Worm (Caenorhabditis elegans) whole organism, L1 larva: Measurements from ENCODE around the gene mtm-5.

ENCODE experiments used
- C04F5.9 ChIP-seq: sonication (generic microtip); optimal IDR thresholded peaks from 2 replicates; lab custom pipeline; 2016; ENCODE audit warnings: missing genetic modification characterization, missing compliant biosample characterization
- C34B4.2 ChIP-seq: sonication (generic microtip); optimal IDR thresholded peaks from 2 replicates; lab custom pipeline; 2017; ENCODE audit warnings: mild to moderate bottlenecking, missing genetic modification characterization, missing compliant biosample characterization
- Y116A8C.19 ChIP-seq: sonication (generic microtip); optimal IDR thresholded peaks from 2 replicates; lab custom pipeline; 2016; ENCODE audit warnings: missing compliant biosample characterization, missing genetic modification characterization, borderline replicate concordance
- aha-1 ChIP-seq: fragments of 150-350 bp; optimal IDR thresholded peaks from 2 replicates; lab custom pipeline; 2014; ENCODE audit warnings: missing biosample characterization, missing genetic modification characterization
- alr-1 ChIP-seq: fragments of 200-800 bp; sonication (Bioruptor generic); optimal IDR thresholded peaks from 2 replicates; lab custom pipeline; 2018; ENCODE audit warnings: borderline replicate concordance, mild to moderate bottlenecking, missing genetic modification characterization, missing compliant biosample characterization
- ama-1 ChIP-seq: fragments of 150-350 bp; optimal IDR thresholded peaks from 2 replicates; lab custom pipeline; 2014
- ceh-63 ChIP-seq: fragments of 200-800 bp; sonication (Bioruptor generic); optimal IDR thresholded peaks from 2 replicates; lab custom pipeline; 2018; ENCODE audit warnings: mild to moderate bottlenecking, missing genetic modification characterization, missing compliant biosample characterization
- ceh-8 ChIP-seq: fragments of 200-800 bp; sonication (Bioruptor generic); optimal IDR thresholded peaks from 2 replicates; lab custom pipeline; 2018; ENCODE audit warnings: mild to moderate bottlenecking, missing genetic modification characterization, moderate library complexity, missing compliant biosample characterization
- ceh-82 ChIP-seq, 3 experiments: fragments of 150-350 bp in 1 of 3; sonication (generic microtip) in 2 of 3; optimal IDR thresholded peaks; 2 replicates each; lab custom pipeline; 2014 to 2017; ENCODE audit warnings: missing biosample characterization in 3 of 3, missing genetic modification characterization in 3 of 3
- ceh-90 ChIP-seq: sonication (generic microtip); optimal IDR thresholded peaks from 2 replicates; lab custom pipeline; 2016; ENCODE audit warnings: missing genetic modification characterization, missing compliant biosample characterization
- ces-1 ChIP-seq: fragments of 150-350 bp; optimal IDR thresholded peaks from 2 replicates; lab custom pipeline; 2014; ENCODE audit warnings: missing biosample characterization, missing genetic modification reagents, missing genetic modification characterization
- dpl-1 ChIP-seq, 3 experiments: fragments of 150-350 bp in 2 of 3; sonication (generic microtip) in 1 of 3; optimal IDR thresholded peaks; 2 replicates each; lab custom pipeline; 2014 to 2017; ENCODE audit warnings: missing biosample characterization in 3 of 3, missing genetic modification characterization in 3 of 3, missing genetic modification reagents in 3 of 3
- dsc-1 ChIP-seq: sonication (generic microtip); optimal IDR thresholded peaks from 2 replicates; lab custom pipeline; 2016; ENCODE audit warnings: mild to moderate bottlenecking, missing genetic modification characterization, missing compliant biosample characterization
- efl-1 ChIP-seq, 4 experiments: fragments of 150-350 bp; optimal IDR thresholded peaks in 3 of 4; peaks in 1 of 4; 1 replicate in 1 of 4; 2 replicates in 3 of 4; lab custom pipeline; 2014; ENCODE audit warnings: missing biosample characterization in 2 of 4, missing genetic modification characterization in 2 of 4, missing genetic modification reagents in 2 of 4
- efl-3 ChIP-seq: fragments of 200-800 bp; sonication (Bioruptor generic); optimal IDR thresholded peaks from 2 replicates; lab custom pipeline; 2018; ENCODE audit warnings: mild to moderate bottlenecking, missing genetic modification characterization, missing compliant biosample characterization
- egl-13 ChIP-seq: sonication (generic microtip); optimal IDR thresholded peaks from 2 replicates; lab custom pipeline; 2016; ENCODE audit warnings: missing genotype, missing genetic modification reagents, missing genetic modification characterization, missing compliant biosample characterization
- egl-27 ChIP-seq, 2 experiments: fragments of 150-350 bp in 1 of 2; sonication (generic microtip); optimal IDR thresholded peaks; 3 replicates each; lab custom pipeline; 2017 to 2018; ENCODE audit warnings: missing biosample characterization in 2 of 2, missing genetic modification characterization in 2 of 2, missing genetic modification reagents in 2 of 2
- elt-2 ChIP-seq: sonication (generic microtip); optimal IDR thresholded peaks from 2 replicates; lab custom pipeline; 2016; ENCODE audit warnings: missing genetic modification characterization, mild to moderate bottlenecking, inconsistent platforms, missing compliant biosample characterization, missing genetic modification reagents
- elt-3 ChIP-seq, 6 experiments: fragments of 150-350 bp in 1 of 6; sonication (generic microtip); optimal IDR thresholded peaks; 2 replicates each; lab custom pipeline; 2017 to 2018; ENCODE audit warnings: missing biosample characterization in 6 of 6, missing genetic modification characterization in 6 of 6, inconsistent platforms in 1 of 6
- fkh-4 ChIP-seq: sonication (generic microtip); optimal IDR thresholded peaks from 2 replicates; lab custom pipeline; 2016; ENCODE audit warnings: missing compliant biosample characterization, missing genetic modification characterization, borderline replicate concordance
- fkh-8 ChIP-seq: sonication (generic microtip); optimal IDR thresholded peaks from 2 replicates; lab custom pipeline; 2016; ENCODE audit warnings: mild to moderate bottlenecking, missing genetic modification characterization, missing compliant biosample characterization
- fos-1 ChIP-seq: fragments of 150-350 bp; optimal IDR thresholded peaks from 2 replicates; lab custom pipeline; 2014; ENCODE audit warnings: missing biosample characterization, missing genetic modification characterization
- grh-1 ChIP-seq: fragments of 200-800 bp; sonication (Bioruptor generic); IDR thresholded peaks from 2 replicates; pipeline ENCODE4 v1.3.6; 2022; ENCODE audit warnings: missing genetic modification reagents, missing genetic modification characterization, missing compliant biosample characterization
- hlh-4 ChIP-seq: sonication (generic microtip); optimal IDR thresholded peaks from 2 replicates; lab custom pipeline; 2016; ENCODE audit warnings: mild to moderate bottlenecking, missing genetic modification characterization, missing compliant biosample characterization
- lin-15B ChIP-seq: fragments of 150-350 bp; sonication (generic microtip); optimal IDR thresholded peaks from 3 replicates; lab custom pipeline; 2014; ENCODE audit warnings: missing biosample characterization, missing genetic modification characterization
- lin-35 ChIP-seq, 2 experiments: fragments of 150-350 bp; optimal IDR thresholded peaks; 2 replicates each; lab custom pipeline; 2014; ENCODE audit warnings: missing biosample characterization in 2 of 2, missing genetic modification characterization in 2 of 2, missing genetic modification reagents in 2 of 2
- lin-39 ChIP-seq: fragments of 150-350 bp; optimal IDR thresholded peaks from 2 replicates; lab custom pipeline; 2014; ENCODE audit warnings: missing biosample characterization, missing genetic modification reagents, missing genetic modification characterization
- lir-3 ChIP-seq: sonication (generic microtip); optimal IDR thresholded peaks from 2 replicates; lab custom pipeline; 2016; ENCODE audit warnings: mild to moderate bottlenecking, missing genetic modification characterization, moderate library complexity, missing compliant biosample characterization; ENCODE audit not compliant: poor library complexity
- lsy-2 ChIP-seq, 2 experiments: fragments of 150-350 bp; optimal IDR thresholded peaks; 2 replicates each; lab custom pipeline; 2014; ENCODE audit warnings: missing biosample characterization in 2 of 2, missing genetic modification characterization in 2 of 2
- mdl-1 ChIP-seq, 2 experiments: fragments of 150-350 bp; optimal IDR thresholded peaks; 2 replicates each; lab custom pipeline; 2014 to 2017; ENCODE audit warnings: missing biosample characterization in 2 of 2, missing genetic modification characterization in 2 of 2, inconsistent platforms in 1 of 2
- nhr-12 ChIP-seq: sonication (generic microtip); optimal IDR thresholded peaks from 2 replicates; lab custom pipeline; 2017; ENCODE audit warnings: missing biosample characterization, missing genetic modification characterization
- nhr-19 ChIP-seq: fragments of 200-800 bp; sonication (Bioruptor generic); conservative IDR thresholded peaks from 2 replicates; pipeline ENCODE4 v1.3.6; 2022; ENCODE audit warnings: missing genetic modification characterization, missing compliant biosample characterization
- nhr-237 ChIP-seq: fragments of 150-350 bp; optimal IDR thresholded peaks from 2 replicates; lab custom pipeline; 2014; ENCODE audit warnings: missing biosample characterization, missing genetic modification characterization
- nhr-28 ChIP-seq: fragments of 150-350 bp; optimal IDR thresholded peaks from 2 replicates; lab custom pipeline; 2014; ENCODE audit warnings: missing biosample characterization, missing genetic modification characterization
- nhr-47 ChIP-seq: sonication (generic microtip); optimal IDR thresholded peaks from 2 replicates; lab custom pipeline; 2016; ENCODE audit warnings: mild to moderate bottlenecking, missing genetic modification characterization, moderate library complexity, missing compliant biosample characterization
- nhr-84 ChIP-seq: sonication (generic microtip); optimal IDR thresholded peaks from 2 replicates; lab custom pipeline; 2017; ENCODE audit warnings: missing biosample characterization, missing genetic modification characterization
- nhr-90 ChIP-seq: sonication (generic microtip); optimal IDR thresholded peaks from 2 replicates; lab custom pipeline; 2016; ENCODE audit warnings: mild to moderate bottlenecking, missing genetic modification characterization, missing compliant biosample characterization; ENCODE audit not compliant: poor library complexity
- pag-3 ChIP-seq: sonication (generic microtip); optimal IDR thresholded peaks from 2 replicates; lab custom pipeline; 2017; ENCODE audit warnings: missing genetic modification characterization, mild to moderate bottlenecking, missing compliant biosample characterization, antibody characterized with exemption, borderline replicate concordance; ENCODE audit not compliant: insufficient read depth
- pqm-1 ChIP-seq: sonication (generic microtip); optimal IDR thresholded peaks from 3 replicates; lab custom pipeline; 2017; ENCODE audit warnings: missing biosample characterization, missing genetic modification characterization
- rnt-1 ChIP-seq: sonication (generic microtip); optimal IDR thresholded peaks from 2 replicates; lab custom pipeline; 2016; ENCODE audit warnings: mild to moderate bottlenecking, missing genetic modification characterization, moderate library complexity, missing compliant biosample characterization
- skn-1 ChIP-seq: fragments of 150-350 bp; optimal IDR thresholded peaks from 2 replicates; lab custom pipeline; 2014; ENCODE audit warnings: missing biosample characterization, missing genetic modification characterization
- snu-23 ChIP-seq: sonication (generic microtip); optimal IDR thresholded peaks from 2 replicates; lab custom pipeline; 2016; ENCODE audit warnings: missing genetic modification characterization, missing compliant biosample characterization
- sox-4 ChIP-seq: sonication (generic microtip); optimal IDR thresholded peaks from 2 replicates; lab custom pipeline; 2016; ENCODE audit warnings: missing genetic modification characterization, missing compliant biosample characterization
- sptf-1 ChIP-seq: fragments of 150-350 bp; optimal IDR thresholded peaks from 2 replicates; lab custom pipeline; 2014; ENCODE audit warnings: missing biosample characterization, missing genetic modification characterization
- sup-37 ChIP-seq: fragments of 200-800 bp; sonication (Bioruptor generic); optimal IDR thresholded peaks from 2 replicates; lab custom pipeline; 2018; ENCODE audit warnings: mild to moderate bottlenecking, missing genetic modification characterization, missing compliant biosample characterization
- swsn-7 ChIP-seq: sonication (generic microtip); optimal IDR thresholded peaks from 2 replicates; lab custom pipeline; 2016; ENCODE audit warnings: missing genetic modification characterization, missing compliant biosample characterization
- tbx-2 ChIP-seq: sonication (generic microtip); optimal IDR thresholded peaks from 2 replicates; lab custom pipeline; 2016; ENCODE audit warnings: missing genetic modification characterization, missing compliant biosample characterization
- unc-62 ChIP-seq: fragments of 150-350 bp; optimal IDR thresholded peaks from 2 replicates; lab custom pipeline; 2014; ENCODE audit warnings: missing biosample characterization, missing genetic modification reagents, missing genetic modification characterization
- unc-98 ChIP-seq: fragments of 200-800 bp; sonication (Bioruptor generic); IDR thresholded peaks from 2 replicates; pipeline ENCODE4 v1.3.6; 2022; ENCODE audit warnings: missing genetic modification characterization, missing compliant biosample characterization
- zag-1 ChIP-seq: fragments of 150-350 bp; optimal IDR thresholded peaks from 2 replicates; lab custom pipeline; 2014; ENCODE audit warnings: missing biosample characterization, missing genetic modification characterization
- zip-4 ChIP-seq: fragments of 200-800 bp; sonication (Bioruptor generic); optimal IDR thresholded peaks from 2 replicates; lab custom pipeline; 2018; ENCODE audit warnings: mild to moderate bottlenecking, missing genetic modification characterization, moderate library complexity, missing compliant biosample characterization
- ztf-4 ChIP-seq: fragments of 150-350 bp; optimal IDR thresholded peaks from 2 replicates; lab custom pipeline; 2014; ENCODE audit warnings: missing biosample characterization, missing genetic modification characterization

Gene mtm-5

DNA sequence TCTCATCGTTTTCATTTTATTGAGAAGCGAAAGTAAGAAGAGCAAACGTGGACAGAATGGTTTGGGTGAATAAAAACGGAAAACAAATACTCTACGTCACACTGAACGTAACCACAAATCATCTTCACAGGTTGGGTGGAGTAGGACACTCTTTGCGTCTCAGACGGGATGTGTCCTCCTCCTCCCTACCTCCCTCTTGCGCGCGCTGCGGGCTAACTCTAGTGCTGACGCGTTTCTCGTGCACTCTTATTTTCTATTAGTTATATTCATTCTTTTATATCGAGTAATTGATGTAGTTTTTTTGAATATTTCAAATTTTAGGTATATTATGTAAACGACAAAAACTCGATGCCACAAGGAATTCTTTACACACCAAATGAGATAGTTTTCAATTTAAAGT, 833 bp upstream of the mtm-5 start, which contains the start of gene Y34B4A.7 (continued):
- peak; percentile 13 for TF ChIP-seq lin-39 (tag; lab: Kevin White, UChicago)
- TF ChIP-seq nhr-90 (tag; lab: Kevin White, UChicago) = peak; percentile 80
- TF ChIP-seq nhr-47 (tag; lab: Kevin White, UChicago) = peak; percentile 81
- no peak for TF ChIP-seq unc-62
- TF ChIP-seq dpl-1 (GFP tag; optimal IDR thresholded peaks at IDR 0.05; lab: Kevin White, UChicago) = peak; percentile 8 to 70 (median 55)
- TF ChIP-seq nhr-84 (tag; lab: Kevin White, UChicago) = no peak
- peak; percentile 41 for TF ChIP-seq fkh-8 (tag; lab: Kevin White, UChicago)
- TF ChIP-seq nhr-12 (tag; lab: Kevin White, UChicago) = no peak
- peak; percentile 43 for TF ChIP-seq skn-1 (tag; lab: Kevin White, UChicago)
- TF ChIP-seq nhr-28 (tag; lab: Kevin White, UChicago) = no peak
- TF ChIP-seq ceh-82 (tag; optimal IDR thresholded peaks at IDR 0.05; lab: Kevin White, UChicago) = peak; percentile 55 to 70 (median 68)
- TF ChIP-seq unc-98 (GFP tag; lab: Robert Waterston, UW) = no peak
- no peak for TF ChIP-seq fkh-4 (tag; lab: Kevin White, UChicago)
- peak; percentile 53 for TF ChIP-seq egl-13 (tag; lab: Kevin White, UChicago)
- no peak for TF ChIP-seq pag-3 (tag; lab: Kevin White, UChicago)
- peak; percentile 74 for TF ChIP-seq tbx-2 (tag; lab: Kevin White, UChicago)
- peak; percentile 49 for TF ChIP-seq grh-1
- no peak for TF ChIP-seq nhr-237 (tag; lab: Kevin White, UChicago)
- TF ChIP-seq ceh-8 (GFP tag; lab: Kevin White, UChicago) = peak; percentile 42
- TF ChIP-seq ztf-4 (tag; lab: Kevin White, UChicago) = peak; percentile 24
- peak; percentile 75 to 80 for TF ChIP-seq lsy-2 (tag; optimal IDR thresholded peaks at IDR 0.05; lab: Kevin White, UChicago)
- TF ChIP-seq ceh-90 = no peak
- TF ChIP-seq alr-1 (tag; lab: Kevin White, UChicago) = no peak
- no peak for TF ChIP-seq efl-3 (GFP tag; lab: Kevin White, UChicago)
- TF ChIP-seq snu-23 (GFP tag; lab: Kevin White, UChicago) = peak; percentile 80
- TF ChIP-seq sptf-1 (tag; lab: Kevin White, UChicago) = no peak
- peak; percentile 81 for TF ChIP-seq swsn-7 (tag; lab: Kevin White, UChicago)
- no peak for TF ChIP-seq mdl-1 (tag; optimal IDR thresholded peaks at IDR 0.05; lab: Kevin White, UChicago)
- no peak for TF ChIP-seq elt-2
- no peak for TF ChIP-seq zip-4 (GFP tag; lab: Kevin White, UChicago)
- TF ChIP-seq ces-1 = no peak
- no peak for TF ChIP-seq ceh-63
- no peak for TF ChIP-seq sox-4 (tag; lab: Kevin White, UChicago)
- no peak for TF ChIP-seq ama-1 (lab: Kevin White, UChicago)
- peak; percentile 66 to 71 for TF ChIP-seq lin-35 (GFP tag; optimal IDR thresholded peaks at IDR 0.05; lab: Kevin White, UChicago)
- no peak for TF ChIP-seq C34B4.2 (tag; lab: Kevin White, UChicago)
- peak; percentile 75 for TF ChIP-seq nhr-19 (GFP tag; lab: Robert Waterston, UW)
- TF ChIP-seq egl-27 (tag; optimal IDR thresholded peaks at IDR 0.05; lab: Kevin White, UChicago) = no peak
- peak in 1 of 6 experiments; percentile 79 for TF ChIP-seq elt-3 (tag; optimal IDR thresholded peaks at IDR 0.05; lab: Kevin White, UChicago)
- no peak for TF ChIP-seq sup-37 (GFP tag; lab: Kevin White, UChicago)
- TF ChIP-seq zag-1 (tag; lab: Kevin White, UChicago) = no peak
- peak; percentile 11 for TF ChIP-seq dsc-1
- TF ChIP-seq lin-15B (tag; lab: Kevin White, UChicago) = no peak
- TF ChIP-seq C04F5.9 (tag; lab: Kevin White, UChicago) = no peak
- TF ChIP-seq efl-1 (optimal IDR thresholded peaks at IDR 0.05; lab: Kevin White, UChicago) = peak; percentile 40 to 51
- peak; percentile 45 to 95 for TF ChIP-seq efl-1 (GFP tag; optimal IDR thresholded peaks at IDR 0.05 in 1 of 2; lab: Kevin White, UChicago)
- TF ChIP-seq fos-1 (tag; lab: Kevin White, UChicago) = no peak
- no peak for TF ChIP-seq Y116A8C.19 (tag; lab: Kevin White, UChicago)
- no peak for TF ChIP-seq lir-3 (tag; lab: Kevin White, UChicago)
- TF ChIP-seq hlh-4 (tag; lab: Kevin White, UChicago) = no peak
- TF ChIP-seq aha-1 (tag; lab: Kevin White, UChicago) = no peak
- peak; percentile 72 for TF ChIP-seq rnt-1 (tag; lab: Kevin White, UChicago)
- no peak for TF ChIP-seq pqm-1 (tag; lab: Kevin White, UChicago)
